Fruit fly (Drosophila melanogaster): ENCODE measurements around the gene CheB98a.

CheB98a gene

dm6 chr3R:28831626-28832267 lies 25.2 kb downstream of the CheB98a start, which contains the start of gene WASp (continued):
- no peak for TF ChIP-seq Eip93F (GFP tag; optimal IDR thresholded peaks at IDR 0.05)
- no peak for TF ChIP-seq CG3919 (GFP tag; optimal IDR thresholded peaks at IDR 0.05)
- no peak for TF ChIP-seq svp (GFP tag)
- peak; percentile 85 for TF ChIP-seq Eip78C (GFP tag)
- peak; percentile 47 for TF ChIP-seq dac (GFP tag; optimal IDR thresholded peaks at IDR 0.05)
- TF ChIP-seq CG11294 (GFP tag; IDR thresholded peaks at IDR 0.05): no peak
- peak in 1 of 2 experiments; percentile 55 for TF ChIP-seq ss (GFP tag; optimal IDR thresholded peaks at IDR 0.05)
- peak; percentile 58; the same call in 2 of the 3 replicates for TF ChIP-seq CG8119 (GFP tag; IDR thresholded peaks at IDR 0.05)
- TF ChIP-seq pdm3 (GFP tag; optimal IDR thresholded peaks at IDR 0.05): peak; percentile 66
- TF ChIP-seq Sox15 (GFP tag; optimal IDR thresholded peaks at IDR 0.05): peak; percentile 21
- peak; percentile 26 for TF ChIP-seq Ets21C (GFP tag; optimal IDR thresholded peaks at IDR 0.05)
- TF ChIP-seq CG6854 (GFP tag; optimal IDR thresholded peaks at IDR 0.05): peak; percentile 51
- TF ChIP-seq vri (GFP tag; optimal IDR thresholded peaks at IDR 0.05): no peak

DNA sequence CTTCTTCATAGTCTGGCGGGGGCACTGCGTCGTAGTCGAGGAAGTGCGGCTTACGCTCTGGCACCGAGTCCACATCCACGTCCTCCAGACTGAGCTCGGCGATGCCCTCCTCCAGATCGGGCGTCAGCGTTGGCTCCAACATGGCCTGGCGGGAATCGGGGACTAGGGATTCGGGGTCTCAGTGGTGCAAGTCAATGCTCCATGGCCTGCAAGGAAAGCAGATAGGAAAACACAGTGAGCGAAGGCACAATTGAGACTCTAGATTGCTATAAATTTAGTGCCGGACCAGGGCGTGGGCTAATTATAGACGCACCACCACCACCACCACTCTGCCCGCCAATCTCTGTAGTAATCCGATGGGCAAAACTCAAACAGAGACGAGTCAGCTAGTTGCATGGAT lies 34.1 kb downstream of the CheB98a start:
- TF ChIP-seq svp (GFP tag) (peak; percentile 69), CG11902 (GFP tag; optimal IDR thresholded peaks at IDR 0.05) (no peak), CG31627 (GFP tag; optimal IDR thresholded peaks at IDR 0.05) (no peak), CG9139 (GFP tag; optimal IDR thresholded peaks at IDR 0.05) (no peak), Eip78C (GFP tag) (peak; percentile 57)

- TF ChIP-seq CG8119 (GFP tag; IDR thresholded peaks at IDR 0.05) (peak; percentile 75), CG15336 (GFP tag; IDR thresholded peaks at IDR 0.05) (peak; percentile 65), Ets96B (tag; optimal IDR thresholded peaks at IDR 0.05) (peak; percentile 29), cyc (GFP tag; optimal IDR thresholded peaks at IDR 0.05) (no peak), CG6276 (GFP tag; optimal IDR thresholded peaks at IDR 0.05) (no peak), net (GFP tag; optimal IDR thresholded peaks at IDR 0.05) (peak; percentile 45), CG11762 (GFP tag; optimal IDR thresholded peaks at IDR 0.05; ENCODE audit: insufficient read depth) (peak; percentile 7), dsx (GFP tag; optimal IDR thresholded peaks at IDR 0.05; ENCODE audit: poor library complexity, severe bottlenecking) (no peak), salr (GFP tag; optimal IDR thresholded peaks at IDR 0.05) (peak in 1 of 2 experiments; percentile 41), eg (GFP tag; IDR thresholded peaks at IDR 0.05) (peak; percentile 32; the same call in 1 of the 3 replicates), pdm3 (GFP tag; optimal IDR thresholded peaks at IDR 0.05) (peak; percentile 12), Eip78C (GFP tag) (peak; percentile 78), CG32006 (GFP tag; optimal IDR thresholded peaks at IDR 0.05) (peak; percentile 79), CG6163 (GFP tag; IDR thresholded peaks at IDR 0.05) (peak; percentile 31; the same call in 1 of the 3 replicates), Lpt (GFP tag; optimal IDR thresholded peaks at IDR 0.05) (peak; percentile 25)
These were observed 35.5 kb downstream of the CheB98a start for dm6 chr3R:28841968-28842367.

- TF ChIP-seq Eip75B (GFP tag; optimal IDR thresholded peaks at IDR 0.05) (no peak), svp (GFP tag) (peak; percentile 93)
These were observed 35.9 kb downstream of the CheB98a start for dm6 chr3R:28842431-28842830.

DNA sequence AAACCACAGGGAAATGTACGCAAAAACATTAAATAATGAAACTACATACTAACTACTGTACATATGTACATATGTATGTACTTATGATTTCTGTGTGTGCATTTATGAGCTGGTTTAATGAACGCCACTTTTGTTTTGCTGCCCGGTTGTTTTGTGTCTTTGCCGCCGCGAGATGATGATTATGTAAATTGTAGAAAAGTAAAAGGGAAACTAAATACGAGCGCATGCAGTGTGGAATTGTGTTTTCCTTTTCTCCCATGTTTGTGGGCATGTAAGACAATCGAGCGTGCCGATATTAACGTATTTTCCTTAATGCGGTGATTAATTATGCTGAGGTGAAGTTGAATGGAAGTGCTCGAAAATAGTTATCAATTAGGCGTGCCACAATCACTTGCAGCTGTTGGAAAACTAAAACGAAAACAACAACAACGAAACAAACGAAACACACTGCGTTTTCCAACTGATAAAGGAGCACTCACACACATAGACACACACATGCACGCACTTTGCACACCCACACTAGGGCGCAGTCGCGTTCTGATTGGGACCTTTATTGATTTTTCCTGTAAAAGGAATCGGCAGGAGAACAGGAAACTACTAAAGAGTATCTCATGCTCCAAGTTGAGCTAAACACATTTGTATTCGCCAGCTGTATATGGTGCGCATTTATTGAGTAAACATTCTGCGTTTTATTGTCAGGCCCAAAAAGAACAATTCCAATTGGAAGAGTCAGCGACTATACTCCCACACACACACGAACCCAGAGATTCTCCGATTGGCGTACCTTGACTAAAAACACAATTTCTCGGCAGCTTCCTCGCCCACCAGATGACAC lies 37.5 kb downstream of the CheB98a start:
- no peak for TF ChIP-seq Sox15 (GFP tag; optimal IDR thresholded peaks at IDR 0.05)
- TF ChIP-seq CG16779 (tag; optimal IDR thresholded peaks at IDR 0.05): no peak
- no peak for TF ChIP-seq dac (GFP tag; optimal IDR thresholded peaks at IDR 0.05)
- TF ChIP-seq acj6 (GFP tag; optimal IDR thresholded peaks at IDR 0.05): no peak
- TF ChIP-seq CG6276 (GFP tag; optimal IDR thresholded peaks at IDR 0.05): no peak
- no peak for TF ChIP-seq Gug (GFP tag; IDR thresholded peaks at IDR 0.05)
- TF ChIP-seq OdsH (GFP tag; optimal IDR thresholded peaks at IDR 0.05): no peak
- no peak for TF ChIP-seq CG10669 (GFP tag; optimal IDR thresholded peaks at IDR 0.05)
- TF ChIP-seq esn (GFP tag; optimal IDR thresholded peaks at IDR 0.05): no peak
- no peak for TF ChIP-seq salr (GFP tag; optimal IDR thresholded peaks at IDR 0.05)
- no peak for TF ChIP-seq CG10631 (GFP tag; optimal IDR thresholded peaks at IDR 0.05)
- TF ChIP-seq Eip93F (GFP tag; optimal IDR thresholded peaks at IDR 0.05): no peak
- TF ChIP-seq Smox (GFP tag; optimal IDR thresholded peaks at IDR 0.05): no peak
- no peak for TF ChIP-seq achi (GFP tag; optimal IDR thresholded peaks at IDR 0.05)

Data from whole organism, prepupa.